Fruit fly (Drosophila melanogaster) whole organism, embryonic: ENCODE data around the gene caup.

Source experiments
- Abd-B ChIP-seq: fragments of 200-800 bp; sonication (Bioruptor generic); optimal IDR thresholded peaks from 2 replicates; lab custom pipeline; 2018; ENCODE audit warnings: missing biosample characterization, mild to moderate bottlenecking, missing genetic modification characterization, moderate library complexity
- CG11560 ChIP-seq: fragments of 200-800 bp; sonication (Bioruptor generic); IDR thresholded peaks from 3 replicates; pipeline ENCODE4 v1.3.6; 2022; ENCODE audit warnings: missing biosample characterization, missing genetic modification characterization
- CG11695 ChIP-seq: fragments of 200-800 bp; sonication (Bioruptor generic); IDR thresholded peaks from 3 replicates; pipeline ENCODE4 v1.3.6; 2022; ENCODE audit warnings: missing biosample characterization, missing genetic modification characterization
- CG1647 ChIP-seq: fragments of 200-800 bp; sonication (Bioruptor generic); optimal IDR thresholded peaks from 3 replicates; lab custom pipeline; 2016; ENCODE audit warnings: missing biosample characterization, missing genetic modification characterization
- CG16779 ChIP-seq: fragments of 200-800 bp; sonication (Bioruptor generic); IDR thresholded peaks from 2 replicates; pipeline ENCODE4 v1.3.6; 2022; ENCODE audit warnings: missing biosample characterization, missing genetic modification characterization
- CG6791 ChIP-seq: fragments of 200-800 bp; sonication (Bioruptor generic); IDR thresholded peaks from 3 replicates; pipeline ENCODE4 v1.3.6; 2022; ENCODE audit warnings: missing biosample characterization, missing genetic modification characterization; ENCODE audit not compliant: partially characterized antibody
- Taf1 ChIP-seq: fragments of 200-800 bp; sonication (Bioruptor generic); IDR thresholded peaks from 2 replicates; pipeline ENCODE4 v1.3.6; 2022; ENCODE audit warnings: missing biosample characterization, missing genetic modification characterization
- cato ChIP-seq: fragments of 200-800 bp; sonication (Bioruptor generic); optimal IDR thresholded peaks from 2 replicates; lab custom pipeline; 2016; ENCODE audit warnings: missing biosample characterization, missing genetic modification characterization, borderline replicate concordance
- ham ChIP-seq: fragments of 200-800 bp; sonication (Bioruptor generic); IDR thresholded peaks from 2 replicates; pipeline ENCODE4 v1.3.6; 2022; ENCODE audit warnings: missing biosample characterization, missing genetic modification characterization
- inv ChIP-seq: fragments of 200-800 bp; sonication (Bioruptor generic); IDR thresholded peaks from 2 replicates; pipeline ENCODE4 v1.3.6; 2022; ENCODE audit warnings: missing biosample characterization, missing genetic modification characterization; ENCODE audit not compliant: partially characterized antibody
- kay ChIP-seq: fragments of 200-800 bp; sonication (Bioruptor generic); optimal IDR thresholded peaks from 2 replicates; lab custom pipeline; 2016; ENCODE audit warnings: missing biosample characterization, missing genetic modification characterization
- pita ChIP-seq: fragments of 200-800 bp; sonication (Bioruptor generic); optimal IDR thresholded peaks from 2 replicates; lab custom pipeline; 2017; ENCODE audit warnings: missing biosample characterization, mild to moderate bottlenecking, missing genetic modification characterization

dm6 chr3L:12574867-12575266 is 34.6 kb upstream of the caup start:
- TF ChIP-seq pita (GFP tag; lab: Kevin White, UChicago) (no peak), inv (GFP tag; lab: Robert Waterston, UW) (no peak), CG11560 (tag; lab: Robert Waterston, UW) (no peak), CG6791 (GFP tag; lab: Robert Waterston, UW) (no peak), kay (GFP tag; lab: Kevin White, UChicago) (no peak), CG11695 (GFP tag; lab: Robert Waterston, UW) (no peak), Abd-B (no peak), ham (GFP tag; lab: Robert Waterston, UW) (no peak), CG16779 (no peak), Taf1 (no peak), CG1647 (GFP tag; lab: Kevin White, UChicago) (no peak), cato (no peak)
